Fruit fly (Drosophila melanogaster): Measurements from ENCODE around the gene CG34377.
A peak's percentile ranks its signal among the peaks of the same experiment; 100 is the strongest.

Gene CG34377

DNA sequence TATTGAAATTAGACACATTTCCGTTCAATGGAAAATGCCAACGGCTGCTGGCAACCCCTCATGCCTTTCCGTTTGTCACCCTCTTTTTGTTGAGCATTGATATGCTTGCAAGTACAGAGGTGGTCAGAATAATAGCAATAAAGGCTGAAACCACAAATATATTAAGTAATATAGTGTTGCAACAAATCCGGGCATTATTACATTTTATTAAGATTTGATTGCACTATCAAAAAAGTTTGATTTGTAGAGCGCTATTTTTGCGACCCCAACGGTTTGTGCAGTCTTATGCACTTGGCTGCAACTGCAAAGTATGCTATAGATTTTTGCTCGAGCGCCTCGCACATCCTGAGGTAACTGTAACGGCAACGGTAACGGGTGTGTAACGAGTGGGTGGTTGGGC lies 63.7 kb downstream of the CG34377 start (continued):
- TF ChIP-seq CG7556 (GFP tag; optimal IDR thresholded peaks at IDR 0.05), result peak; percentile 23
- peak; percentile 18 for TF ChIP-seq tin (GFP tag; optimal IDR thresholded peaks at IDR 0.05)
- TF ChIP-seq lola (GFP tag; optimal IDR thresholded peaks at IDR 0.05), result peak in 1 of 3 experiments; percentile 67
- TF ChIP-seq pum (GFP tag; optimal IDR thresholded peaks at IDR 0.05), result no peak
- TF ChIP-seq CG18476 (GFP tag; optimal IDR thresholded peaks at IDR 0.05), result peak; percentile 4
- TF ChIP-seq CG32767 (GFP tag; IDR thresholded peaks at IDR 0.05), result 0 out of 2 replicates have a peak, but pooled peaks have one; percentile 32
- TF ChIP-seq CG14710 (tag; optimal IDR thresholded peaks at IDR 0.05), result peak; percentile 60
- TF ChIP-seq Hmx (GFP tag; optimal IDR thresholded peaks at IDR 0.05), result no peak
- peak; percentile 28 for TF ChIP-seq CG2875 (GFP tag; optimal IDR thresholded peaks at IDR 0.05)
- TF ChIP-seq Deaf1 (tag; optimal IDR thresholded peaks at IDR 0.05), result no peak
- 0 out of 2 replicates have a peak, but pooled peaks have one; percentile 12 for TF ChIP-seq Drgx (GFP tag; IDR thresholded peaks at IDR 0.05)
- TF ChIP-seq Nf-YA (GFP tag; IDR thresholded peaks at IDR 0.05), result 0 out of 2 replicates have a peak, but pooled peaks have one; percentile 27
- peak; percentile 41 for TF ChIP-seq CG11504 (tag; optimal IDR thresholded peaks at IDR 0.05)
- TF ChIP-seq Asciz (GFP tag; optimal IDR thresholded peaks at IDR 0.05), result peak; percentile 14
- peak; percentile 55 for TF ChIP-seq CG2712 (tag; optimal IDR thresholded peaks at IDR 0.05)
- TF ChIP-seq Doc3 (GFP tag; IDR thresholded peaks at IDR 0.05; ENCODE audit: partially characterized antibody), result no peak
- TF ChIP-seq ftz-f1 (GFP tag; optimal IDR thresholded peaks at IDR 0.05), result no peak
- peak; percentile 2 for TF ChIP-seq chn (GFP tag; optimal IDR thresholded peaks at IDR 0.05)
- peak; percentile 55 for TF ChIP-seq CG6689 (GFP tag; IDR thresholded peaks at IDR 0.05)
- TF ChIP-seq Spps (tag; optimal IDR thresholded peaks at IDR 0.05), result peak; percentile 54
- TF ChIP-seq ken (GFP tag; IDR thresholded peaks at IDR 0.05), result 0 out of 3 replicates have a peak, but pooled peaks have one; percentile 34
- no peak for TF ChIP-seq CG11456 (GFP tag; IDR thresholded peaks at IDR 0.05)
- no peak for TF ChIP-seq CG18764 (GFP tag; optimal IDR thresholded peaks at IDR 0.05)
- no peak for TF ChIP-seq CG1647 (GFP tag; optimal IDR thresholded peaks at IDR 0.05)
- no peak for TF ChIP-seq zf30C (GFP tag; optimal IDR thresholded peaks at IDR 0.05)
- TF ChIP-seq Hsf (GFP tag; optimal IDR thresholded peaks at IDR 0.05), result peak; percentile 55
- TF ChIP-seq CG13424 (tag; optimal IDR thresholded peaks at IDR 0.05), result peak; percentile 22
- TF ChIP-seq Sin3A (optimal IDR thresholded peaks at IDR 0.05), result no peak
- TF ChIP-seq CG11696 (GFP tag; IDR thresholded peaks at IDR 0.05), result peak; percentile 79
- 0 out of 2 replicates have a peak, but pooled peaks have one; percentile 28 for TF ChIP-seq wor (GFP tag; IDR thresholded peaks at IDR 0.05)
- 0 out of 2 replicates have a peak, but pooled peaks have one; percentile 7 for TF ChIP-seq Xrp1 (GFP tag; IDR thresholded peaks at IDR 0.05)
- TF ChIP-seq CG3726 (GFP tag; IDR thresholded peaks at IDR 0.05), result no peak
- TF ChIP-seq Fer1 (GFP tag; optimal IDR thresholded peaks at IDR 0.05), result no peak
- peak; percentile 24 for TF ChIP-seq Chrac-16 (GFP tag; optimal IDR thresholded peaks at IDR 0.05)
- TF ChIP-seq CoRest (tag; optimal IDR thresholded peaks at IDR 0.05), result no peak
- peak; percentile 40 for TF ChIP-seq CG2678 (tag; optimal IDR thresholded peaks at IDR 0.05)
- peak; percentile 35; the same call in 1 of the 2 replicates for TF ChIP-seq CG10959 (GFP tag; IDR thresholded peaks at IDR 0.05)
- TF ChIP-seq CG15601 (tag; optimal IDR thresholded peaks at IDR 0.05), result peak; percentile 23
- no peak for TF ChIP-seq dm (GFP tag; optimal IDR thresholded peaks at IDR 0.05)
- TF ChIP-seq Ets65A (GFP tag), result no peak
- TF ChIP-seq CG12391 (tag; optimal IDR thresholded peaks at IDR 0.05), result peak; percentile 62
- TF ChIP-seq CG8924 (tag; optimal IDR thresholded peaks at IDR 0.05), result peak; percentile 38
- no peak for TF ChIP-seq hth (optimal IDR thresholded peaks at IDR 0.05)
- TF ChIP-seq seq (GFP tag; IDR thresholded peaks at IDR 0.05), result no peak
- TF ChIP-seq CG3847 (GFP tag; IDR thresholded peaks at IDR 0.05), result 0 out of 2 replicates have a peak, but pooled peaks have one; percentile 5
- peak; percentile 75 for TF ChIP-seq gsb-n (tag; optimal IDR thresholded peaks at IDR 0.05)
- no peak for TF ChIP-seq CG4730 (GFP tag; IDR thresholded peaks at IDR 0.05)
- TF ChIP-seq CG9727 (GFP tag; optimal IDR thresholded peaks at IDR 0.05), result peak; percentile 54
- no peak for TF ChIP-seq sc (optimal IDR thresholded peaks at IDR 0.05)
- peak; percentile 34 for TF ChIP-seq sc (GFP tag; optimal IDR thresholded peaks at IDR 0.05)
- no peak for TF ChIP-seq Ets97D (GFP tag; optimal IDR thresholded peaks at IDR 0.05)
- TF ChIP-seq CG6813 (GFP tag; optimal IDR thresholded peaks at IDR 0.05), result no peak
